Worm (Caenorhabditis elegans): ENCODE data around the gene T08G5.15.

ce11 chrV:14027384-14027783 is 4.4 kb upstream of the T08G5.15 start, which contains the start of gene T08G5.3:
- TF ChIP-seq F57A8.1 (GFP tag; optimal IDR thresholded peaks at IDR 0.05) (no peak), efl-1 (GFP tag; optimal IDR thresholded peaks at IDR 0.05) (no peak), lsl-1 (GFP tag; optimal IDR thresholded peaks at IDR 0.05) (no peak), hrde-1 (tag; optimal IDR thresholded peaks at IDR 0.05; ENCODE audit: borderline replicate concordance) (no peak), snpc-1.1 (tag; optimal IDR thresholded peaks at IDR 0.05; ENCODE audit: insufficient read depth) (no peak), rpc-1 (optimal IDR thresholded peaks at IDR 0.05) (no peak), rpc-1 (tag; optimal IDR thresholded peaks at IDR 0.05) (no peak), ceh-58 (GFP tag; IDR thresholded peaks at IDR 0.05) (no peak), mcd-1 (GFP tag; IDR thresholded peaks at IDR 0.05) (no peak), nhr-80 (tag; optimal IDR thresholded peaks at IDR 0.05) (no peak), nhr-90 (tag; optimal IDR thresholded peaks at IDR 0.05) (no peak), F37B4.10 (GFP tag; IDR thresholded peaks at IDR 0.05) (no peak), let-607 (tag; optimal IDR thresholded peaks at IDR 0.05) (no peak), aptf-3 (GFP tag; IDR thresholded peaks at IDR 0.05) (no peak)
